Fruit fly (Drosophila melanogaster) whole organism, embryonic: Measurements from ENCODE around the gene Sry-alpha.

ENCODE experiments used
- Antp ChIP-seq: fragments of 200-800 bp; sonication (Bioruptor generic); optimal IDR thresholded peaks from 3 replicates; lab custom pipeline; 2016; ENCODE audit warnings: missing biosample characterization, missing genetic modification characterization
- Bgb ChIP-seq: fragments of 200-800 bp; sonication (Bioruptor generic); IDR thresholded peaks from 2 replicates; pipeline ENCODE4 v1.3.6; 2022; ENCODE audit warnings: missing biosample characterization, missing genetic modification characterization; ENCODE audit not compliant: partially characterized antibody
- CG10209 ChIP-seq: fragments of 200-800 bp; sonication (Bioruptor generic); optimal IDR thresholded peaks from 3 replicates; lab custom pipeline; 2017; ENCODE audit warnings: missing biosample characterization, mild to moderate bottlenecking, missing genetic modification characterization, missing genetic modification reagents
- CG12219 ChIP-seq: fragments of 200-800 bp; sonication (Bioruptor generic); optimal IDR thresholded peaks from 3 replicates; lab custom pipeline; 2018; ENCODE audit warnings: missing biosample characterization, mild to moderate bottlenecking, missing genetic modification characterization
- CG12659 ChIP-seq: fragments of 200-800 bp; sonication (Bioruptor generic); optimal IDR thresholded peaks from 3 replicates; lab custom pipeline; 2017; ENCODE audit warnings: mild to moderate bottlenecking, missing biosample characterization, missing genetic modification reagents, missing genetic modification characterization
- CG12744 ChIP-seq: fragments of 200-800 bp; sonication (Bioruptor generic); optimal IDR thresholded peaks from 2 replicates; lab custom pipeline; 2016; ENCODE audit warnings: missing biosample characterization, missing genetic modification characterization
- CG12942 ChIP-seq: fragments of 200-800 bp; sonication (Bioruptor generic); optimal IDR thresholded peaks from 3 replicates; lab custom pipeline; 2016; ENCODE audit warnings: missing biosample characterization, missing genetic modification characterization
- CG13775 ChIP-seq: fragments of 200-800 bp; sonication (Bioruptor generic); optimal IDR thresholded peaks from 3 replicates; lab custom pipeline; 2017; ENCODE audit warnings: missing biosample characterization, mild to moderate bottlenecking, missing genetic modification characterization
- CG14014 ChIP-seq: fragments of 200-800 bp; sonication (Bioruptor generic); IDR thresholded peaks from 2 replicates; pipeline ENCODE4 v1.3.6; 2022; ENCODE audit warnings: missing biosample characterization, missing genetic modification characterization
- CG15601 ChIP-seq: fragments of 200-800 bp; sonication (Bioruptor generic); optimal IDR thresholded peaks from 3 replicates; lab custom pipeline; 2019; ENCODE audit warnings: missing biosample characterization, mild to moderate bottlenecking, missing genetic modification characterization, moderate library complexity
- CG16863 ChIP-seq: fragments of 200-800 bp; sonication (Bioruptor generic); optimal IDR thresholded peaks from 3 replicates; lab custom pipeline; 2016; ENCODE audit warnings: missing biosample characterization, missing genetic modification characterization
- CG18476 ChIP-seq: fragments of 200-800 bp; sonication (Bioruptor generic); optimal IDR thresholded peaks from 2 replicates; lab custom pipeline; 2016; ENCODE audit warnings: missing biosample characterization, mild to moderate bottlenecking, missing genetic modification characterization
- CG2116 ChIP-seq: fragments of 200-800 bp; sonication (Bioruptor generic); optimal IDR thresholded peaks from 3 replicates; lab custom pipeline; 2018; ENCODE audit warnings: missing biosample characterization, mild to moderate bottlenecking, missing genetic modification characterization
- CG30403 ChIP-seq: fragments of 200-800 bp; sonication (Bioruptor generic); optimal IDR thresholded peaks from 3 replicates; lab custom pipeline; 2016; ENCODE audit warnings: missing biosample characterization, missing genetic modification characterization
- CG32772 ChIP-seq: fragments of 200-800 bp; sonication (Bioruptor generic); IDR thresholded peaks from 2 replicates; pipeline ENCODE4 v1.3.6; 2022; ENCODE audit warnings: missing biosample characterization, missing genetic modification characterization
- CG34224 ChIP-seq: fragments of 200-800 bp; sonication (Bioruptor generic); IDR thresholded peaks from 3 replicates; pipeline ENCODE4 v1.3.6; 2022; ENCODE audit warnings: missing biosample characterization, missing genetic modification characterization; ENCODE audit not compliant: partially characterized antibody
- CG3838 ChIP-seq: fragments of 200-800 bp; sonication (Bioruptor generic); optimal IDR thresholded peaks from 3 replicates; lab custom pipeline; 2016; ENCODE audit warnings: missing biosample characterization, missing genetic modification characterization
- CG3995 ChIP-seq: fragments of 200-800 bp; sonication (Bioruptor generic); optimal IDR thresholded peaks from 3 replicates; lab custom pipeline; 2016; ENCODE audit warnings: missing biosample characterization, missing genetic modification characterization
- CG4328 ChIP-seq: fragments of 200-800 bp; sonication (Bioruptor generic); optimal IDR thresholded peaks from 3 replicates; lab custom pipeline; 2017; ENCODE audit warnings: missing biosample characterization, missing genetic modification reagents, missing genetic modification characterization
- CG5953 ChIP-seq: fragments of 200-800 bp; sonication (Bioruptor generic); IDR thresholded peaks from 2 replicates; pipeline ENCODE4 v1.3.6; 2022; ENCODE audit warnings: missing biosample characterization, missing genetic modification characterization
- CG7745 ChIP-seq: fragments of 200-800 bp; sonication (Bioruptor generic); optimal IDR thresholded peaks from 2 replicates; lab custom pipeline; 2018; ENCODE audit warnings: missing biosample characterization, mild to moderate bottlenecking, missing genetic modification characterization, moderate library complexity
- CG9727 ChIP-seq: fragments of 200-800 bp; sonication (Bioruptor generic); optimal IDR thresholded peaks from 3 replicates; lab custom pipeline; 2017; ENCODE audit warnings: missing biosample characterization, mild to moderate bottlenecking, missing genetic modification characterization
- Camta ChIP-seq: fragments of 200-800 bp; sonication (Bioruptor generic); optimal IDR thresholded peaks from 2 replicates; lab custom pipeline; 2016; ENCODE audit warnings: missing biosample characterization, missing genetic modification characterization
- Chrac-16 ChIP-seq: fragments of 200-800 bp; sonication (Bioruptor generic); optimal IDR thresholded peaks from 3 replicates; lab custom pipeline; 2016; ENCODE audit warnings: missing biosample characterization, missing genetic modification characterization
- CoRest ChIP-seq: fragments of 200-800 bp; sonication (Bioruptor generic); optimal IDR thresholded peaks from 3 replicates; lab custom pipeline; 2018; ENCODE audit warnings: missing biosample characterization, mild to moderate bottlenecking, missing genetic modification characterization, moderate library complexity
- D19B ChIP-seq: fragments of 200-800 bp; sonication (Bioruptor generic); optimal IDR thresholded peaks from 2 replicates; lab custom pipeline; 2017; ENCODE audit warnings: missing biosample characterization, mild to moderate bottlenecking, missing genetic modification characterization
- Dbx ChIP-seq: fragments of 200-800 bp; sonication (Bioruptor generic); IDR thresholded peaks from 3 replicates; pipeline ENCODE4 v1.3.6; 2022; ENCODE audit warnings: missing biosample characterization, missing genetic modification characterization
- Dfd ChIP-seq, 2 experiments: fragments of >200 bp; optimal IDR thresholded peaks; 2 replicates each; lab custom pipeline; 2017; ENCODE audit warnings: missing biosample characterization in 2 of 2, missing genetic modification characterization in 2 of 2
- E2f1 ChIP-seq: fragments of 200-800 bp; sonication (Bioruptor generic); IDR thresholded peaks from 2 replicates; pipeline ENCODE4 v1.3.6; 2022; ENCODE audit warnings: missing biosample characterization, missing genetic modification characterization
- HLH4C ChIP-seq: fragments of 200-800 bp; sonication (Bioruptor generic); IDR thresholded peaks from 3 replicates; pipeline ENCODE4 v1.3.6; 2022; ENCODE audit warnings: missing biosample characterization, missing genetic modification characterization; ENCODE audit not compliant: partially characterized antibody
- HLHmδ ChIP-seq: fragments of 200-800 bp; sonication (Bioruptor generic); optimal IDR thresholded peaks from 2 replicates; lab custom pipeline; 2018; ENCODE audit warnings: missing biosample characterization, mild to moderate bottlenecking, missing genetic modification characterization, moderate library complexity
- Hr39 ChIP-seq: fragments of >200 bp; optimal IDR thresholded peaks from 2 replicates; lab custom pipeline; 2017
- NFAT ChIP-seq: fragments of 200-800 bp; sonication (Bioruptor generic); IDR thresholded peaks from 2 replicates; pipeline ENCODE4 v1.3.6; 2022; ENCODE audit warnings: missing biosample characterization, missing genetic modification characterization
- Rx ChIP-seq: fragments of 200-800 bp; sonication (Bioruptor generic); IDR thresholded peaks from 2 replicates; pipeline ENCODE4 v1.3.6; 2022; ENCODE audit warnings: missing biosample characterization, missing genetic modification characterization
- Sin3A ChIP-seq: fragments of >200 bp; optimal IDR thresholded peaks from 2 replicates; lab custom pipeline; 2018
- Sry-β ChIP-seq: fragments of 200-800 bp; sonication (Bioruptor generic); optimal IDR thresholded peaks from 2 replicates; lab custom pipeline; 2018; ENCODE audit warnings: missing biosample characterization, mild to moderate bottlenecking, missing genetic modification characterization, moderate library complexity
- Vsx1 ChIP-seq: fragments of 200-800 bp; sonication (Bioruptor generic); optimal IDR thresholded peaks from 2 replicates; lab custom pipeline; 2017; ENCODE audit warnings: missing biosample characterization, mild to moderate bottlenecking, missing genetic modification characterization, missing genetic modification reagents
- ap ChIP-seq: fragments of 200-800 bp; sonication (Bioruptor generic); IDR thresholded peaks from 2 replicates; pipeline ENCODE4 v1.3.6; 2022; ENCODE audit warnings: missing biosample characterization, missing genetic modification characterization
- ci ChIP-seq: fragments of 200-800 bp; sonication (Bioruptor generic); IDR thresholded peaks from 3 replicates; pipeline ENCODE4 v1.3.6; 2022; ENCODE audit warnings: missing biosample characterization, missing genetic modification characterization
- dpn ChIP-seq, 2 experiments: fragments of 200-800 bp; sonication (Bioruptor generic); optimal IDR thresholded peaks; 3 replicates each; lab custom pipeline; 2016; ENCODE audit warnings: missing biosample characterization in 2 of 2, missing genetic modification characterization in 2 of 2
- fd64A ChIP-seq: fragments of 200-800 bp; sonication (Bioruptor generic); optimal IDR thresholded peaks from 3 replicates; lab custom pipeline; 2018; ENCODE audit warnings: missing biosample characterization, mild to moderate bottlenecking, missing genetic modification characterization
- inv ChIP-seq: fragments of 200-800 bp; sonication (Bioruptor generic); IDR thresholded peaks from 2 replicates; pipeline ENCODE4 v1.3.6; 2022; ENCODE audit warnings: missing biosample characterization, missing genetic modification characterization; ENCODE audit not compliant: partially characterized antibody
- kay ChIP-seq: fragments of 200-800 bp; sonication (Bioruptor generic); optimal IDR thresholded peaks from 2 replicates; lab custom pipeline; 2016; ENCODE audit warnings: missing biosample characterization, missing genetic modification characterization
- lilli ChIP-seq: fragments of 200-800 bp; sonication (Bioruptor generic); optimal IDR thresholded peaks from 3 replicates; lab custom pipeline; 2016; ENCODE audit warnings: missing biosample characterization, missing genetic modification characterization
- lola ChIP-seq, 3 experiments: fragments of >200 bp in 2 of 3; fragments of 200-800 bp in 1 of 3; sonication (Bioruptor generic) in 1 of 3; optimal IDR thresholded peaks; 2 replicates each; lab custom pipeline; 2017 to 2019; ENCODE audit warnings: missing biosample characterization in 3 of 3, missing genetic modification characterization in 3 of 3, mild to moderate bottlenecking in 1 of 3, moderate library complexity in 1 of 3
- odd ChIP-seq: fragments of 200-800 bp; sonication (Bioruptor generic); optimal IDR thresholded peaks from 2 replicates; lab custom pipeline; 2017; ENCODE audit warnings: missing biosample characterization, mild to moderate bottlenecking, missing genetic modification characterization
- pfk ChIP-seq: fragments of 200-800 bp; sonication (Bioruptor generic); optimal IDR thresholded peaks from 2 replicates; lab custom pipeline; 2018; ENCODE audit warnings: missing biosample characterization, mild to moderate bottlenecking, missing genetic modification characterization, moderate library complexity
- ssp ChIP-seq: fragments of 200-800 bp; sonication (Bioruptor generic); IDR thresholded peaks from 2 replicates; pipeline ENCODE4 v1.3.6; 2022; ENCODE audit warnings: missing biosample characterization, missing genetic modification characterization
- vfl ChIP-seq: fragments of 200-800 bp; sonication (Bioruptor generic); optimal IDR thresholded peaks from 2 replicates; lab custom pipeline; 2016; ENCODE audit warnings: missing biosample characterization, missing genetic modification characterization
- zen2 ChIP-seq: fragments of 200-800 bp; sonication (Bioruptor generic); IDR thresholded peaks from 3 replicates; pipeline ENCODE4 v1.3.6; 2022; ENCODE audit warnings: missing biosample characterization, missing genetic modification characterization; ENCODE audit not compliant: partially characterized antibody

The Sry-alpha gene

dm6 chr3R:29997607-29998236 is 41.8 kb upstream of the Sry-alpha start, which contains the start of the genes CG15525 and CG11504 (continued):
- no peak for TF ChIP-seq Sry-β
- peak; percentile 53 for TF ChIP-seq Camta (GFP tag; lab: Kevin White, UChicago)
- TF ChIP-seq odd (GFP tag; lab: Kevin White, UChicago): no peak
- peak; percentile 14 for TF ChIP-seq kay (GFP tag; lab: Kevin White, UChicago)
- TF ChIP-seq CG10209 (GFP tag; lab: Kevin White, UChicago): no peak
- TF ChIP-seq CG9727 (GFP tag; lab: Kevin White, UChicago): peak; percentile 25
- peak; percentile 28; the same call in 1 of the 3 replicates for TF ChIP-seq zen2 (GFP tag; lab: Robert Waterston, UW)
- TF ChIP-seq Rx (GFP tag; lab: Robert Waterston, UW): 0 out of 2 replicates have a peak, but pooled peaks have one; percentile 36
- peak; percentile 68 for TF ChIP-seq lilli
- TF ChIP-seq CG7745 (tag; lab: Kevin White, UChicago): no peak
- TF ChIP-seq CG34224 (GFP tag; lab: Robert Waterston, UW): peak; percentile 93
- TF ChIP-seq Sin3A: peak; percentile 48
- TF ChIP-seq CG15601: peak; percentile 29
- peak; percentile 73 for TF ChIP-seq CG32772 (GFP tag; lab: Robert Waterston, UW)
- peak; percentile 56 for TF ChIP-seq E2f1 (GFP tag; lab: Robert Waterston, UW)
- TF ChIP-seq ci (GFP tag; lab: Robert Waterston, UW): 0 out of 3 replicates have a peak, but pooled peaks have one; percentile 46
- TF ChIP-seq ap (GFP tag; lab: Robert Waterston, UW): peak; percentile 51
- TF ChIP-seq CG13775 (GFP tag; lab: Kevin White, UChicago): peak; percentile 65
- peak; percentile 91 for TF ChIP-seq HLH4C (GFP tag; lab: Robert Waterston, UW)
- no peak for TF ChIP-seq fd64A (GFP tag; lab: Kevin White, UChicago)
- peak; percentile 54 for TF ChIP-seq CG14014 (GFP tag; lab: Robert Waterston, UW)
- TF ChIP-seq D19B (GFP tag; lab: Kevin White, UChicago): no peak
- TF ChIP-seq inv (GFP tag; lab: Robert Waterston, UW): peak; percentile 87
- peak; percentile 26 for TF ChIP-seq CG12942 (GFP tag; lab: Kevin White, UChicago)
- TF ChIP-seq CG16863: peak; percentile 17
- no peak for TF ChIP-seq CG4328
- no peak for TF ChIP-seq HLHmδ (GFP tag; lab: Kevin White, UChicago)
- TF ChIP-seq CG12219 (GFP tag; lab: Kevin White, UChicago): no peak
- TF ChIP-seq CoRest (tag; lab: Kevin White, UChicago): peak; percentile 50
- peak; percentile 40 for TF ChIP-seq CG3838 (GFP tag; lab: Kevin White, UChicago)
- TF ChIP-seq Antp: peak; percentile 32
- TF ChIP-seq CG12659 (GFP tag; lab: Kevin White, UChicago): peak; percentile 73
- TF ChIP-seq dpn (GFP tag; optimal IDR thresholded peaks at IDR 0.05; lab: Kevin White, UChicago): peak; percentile 68 to 75
- peak; percentile 52; the same call in 1 of the 2 replicates for TF ChIP-seq NFAT (GFP tag; lab: Robert Waterston, UW)
- TF ChIP-seq Bgb (GFP tag; lab: Robert Waterston, UW): peak; percentile 91
- TF ChIP-seq Dfd (GFP tag; optimal IDR thresholded peaks at IDR 0.05; lab: Kevin White, UChicago): no peak
- TF ChIP-seq CG30403 (GFP tag; lab: Kevin White, UChicago): peak; percentile 71
- no peak for TF ChIP-seq Hr39 (lab: Kevin White, UChicago)
- TF ChIP-seq lola (GFP tag; optimal IDR thresholded peaks at IDR 0.05; lab: Kevin White, UChicago): peak in 1 of 3 experiments; percentile 18
- peak; percentile 10 for TF ChIP-seq CG3995 (GFP tag; lab: Kevin White, UChicago)
- peak; percentile 22; the same call in 1 of the 2 replicates for TF ChIP-seq ssp (GFP tag; lab: Robert Waterston, UW)
- TF ChIP-seq vfl (GFP tag; lab: Kevin White, UChicago): peak; percentile 34
- TF ChIP-seq CG18476 (GFP tag; lab: Kevin White, UChicago): peak; percentile 47
- TF ChIP-seq CG12744 (GFP tag; lab: Kevin White, UChicago): no peak
- TF ChIP-seq Chrac-16 (GFP tag; lab: Kevin White, UChicago): peak; percentile 54
- TF ChIP-seq Vsx1 (GFP tag; lab: Kevin White, UChicago): no peak
- peak; percentile 88 for TF ChIP-seq CG2116
- TF ChIP-seq CG5953 (GFP tag; lab: Robert Waterston, UW): peak; percentile 38; the same call in 1 of the 2 replicates
- TF ChIP-seq Dbx (GFP tag; lab: Robert Waterston, UW): peak; percentile 69; the same call in 2 of the 3 replicates
- TF ChIP-seq pfk (GFP tag; lab: Kevin White, UChicago): no peak
